Fruit fly (Drosophila melanogaster): ENCODE data around the gene CG12539.

- TF ChIP-seq ovo (GFP tag; optimal IDR thresholded peaks at IDR 0.05): no peak
- TF ChIP-seq CG5204 (GFP tag; optimal IDR thresholded peaks at IDR 0.05): no peak
- TF ChIP-seq tj (GFP tag; optimal IDR thresholded peaks at IDR 0.05): no peak
- TF ChIP-seq CG12768 (GFP tag; optimal IDR thresholded peaks at IDR 0.05): no peak
- TF ChIP-seq CG1620 (GFP tag; optimal IDR thresholded peaks at IDR 0.05): no peak
- TF ChIP-seq kay (GFP tag; ENCODE audit: borderline replicate concordance): no peak
- no peak for TF ChIP-seq CG14711 (tag; optimal IDR thresholded peaks at IDR 0.05)
- TF ChIP-seq Hr96 (GFP tag; optimal IDR thresholded peaks at IDR 0.05): no peak
- TF ChIP-seq Crg-1 (GFP tag; optimal IDR thresholded peaks at IDR 0.05): no peak
- no peak for TF ChIP-seq Mnt (GFP tag; optimal IDR thresholded peaks at IDR 0.05)
Measured at dm6 chrX:14846116-14846614, 1.6 kb upstream of the CG12539 start.

Data from whole organism, adult.